Worm (Caenorhabditis elegans) whole organism, midembryonic: ENCODE data around the gene dpff-1.

Source experiments
- T22C8.4 ChIP-seq: fragments of 200-800 bp; sonication (Bioruptor generic); IDR thresholded peaks from 2 replicates; pipeline ENCODE4 v1.3.6; 2022; ENCODE audit warnings: missing genetic modification characterization, missing compliant biosample characterization
- cog-1 ChIP-seq: sonication (generic microtip); optimal IDR thresholded peaks from 2 replicates; lab custom pipeline; 2016; ENCODE audit warnings: missing genetic modification characterization, missing compliant biosample characterization
- flt-1 ChIP-seq: fragments of 200-800 bp; sonication (Bioruptor generic); IDR thresholded peaks from 2 replicates; pipeline ENCODE4 v1.3.6; 2022; ENCODE audit warnings: missing genetic modification characterization, missing compliant biosample characterization
- klf-2 ChIP-seq: fragments of 200-800 bp; sonication (Bioruptor generic); conservative IDR thresholded peaks from 2 replicates; pipeline ENCODE4 v1.3.6; 2022; ENCODE audit warnings: missing genetic modification reagents, missing genetic modification characterization, missing compliant biosample characterization
- med-1 ChIP-seq: sonication (generic microtip); optimal IDR thresholded peaks from 2 replicates; lab custom pipeline; 2017; ENCODE audit warnings: missing genetic modification characterization, mild to moderate bottlenecking, missing compliant biosample characterization, antibody characterized with exemption, missing genetic modification reagents; ENCODE audit not compliant: insufficient read depth
- ref-1 ChIP-seq: fragments of 200-800 bp; sonication (Bioruptor generic); conservative IDR thresholded peaks from 2 replicates; pipeline ENCODE4 v1.3.6; 2022; ENCODE audit warnings: missing genetic modification reagents, missing genetic modification characterization, missing compliant biosample characterization
- tab-1 ChIP-seq: fragments of 200-800 bp; sonication (Bioruptor generic); IDR thresholded peaks from 2 replicates; pipeline ENCODE4 v1.3.6; 2022; ENCODE audit warnings: missing genetic modification characterization, missing compliant biosample characterization
- ztf-23 ChIP-seq: fragments of 200-800 bp; sonication (Bioruptor generic); IDR thresholded peaks from 2 replicates; pipeline ENCODE4 v1.3.6; 2022; ENCODE audit warnings: missing genetic modification reagents, missing genetic modification characterization, missing compliant biosample characterization
- ztf-29 ChIP-seq: fragments of 200-800 bp; sonication (Bioruptor generic); IDR thresholded peaks from 2 replicates; pipeline ENCODE4 v1.3.6; 2022; ENCODE audit warnings: missing genetic modification reagents, missing genetic modification characterization, missing compliant biosample characterization

Gene dpff-1

DNA sequence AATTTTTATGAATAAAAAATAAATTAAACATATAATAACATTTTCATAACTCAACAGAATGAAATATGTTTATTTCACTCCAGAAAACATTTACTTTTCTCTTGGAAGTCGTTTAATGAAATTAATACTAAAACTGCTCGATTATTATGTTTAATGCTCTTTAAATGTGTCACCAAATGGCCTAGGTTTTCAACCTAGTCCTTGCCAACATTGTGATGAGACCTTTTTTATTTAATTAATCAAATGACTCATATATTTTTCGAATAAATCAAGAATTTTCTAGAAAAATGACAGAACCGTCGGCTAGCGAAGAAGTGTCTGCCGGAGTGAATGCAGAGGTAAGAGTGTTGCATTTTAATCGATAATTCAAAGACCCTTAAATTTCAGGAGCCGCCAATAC, 41.9 kb downstream of the dpff-1 start, which contains the start of gene rabn-5:
Gene rabn-5 (plus strand): TSS at position 284 of the 400 bp plus-strand sequence.
- TF ChIP-seq cog-1 (no peak), klf-2 (no peak), T22C8.4 (GFP tag; lab: Robert Waterston, UW) (no peak), ztf-23 (GFP tag; lab: Robert Waterston, UW) (no peak)

DNA sequence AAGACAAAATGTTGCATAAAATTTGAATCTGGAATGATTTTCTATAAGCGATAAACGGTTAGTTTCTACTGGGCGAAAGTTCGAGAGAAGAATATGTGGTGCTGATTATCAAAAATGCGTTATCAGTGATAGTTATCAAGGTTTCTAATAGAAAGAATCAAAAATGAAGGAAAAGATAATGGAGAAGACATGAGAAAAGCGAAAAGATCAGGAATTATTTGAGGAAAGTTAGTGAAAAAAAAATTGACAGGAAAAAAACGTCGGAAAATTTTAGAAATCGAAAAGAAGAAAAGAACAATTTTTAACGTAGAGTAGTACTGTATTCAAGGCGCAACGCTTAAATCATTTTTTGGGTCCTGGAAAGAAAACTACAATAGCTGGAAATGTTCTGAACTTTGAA, 42.4 kb downstream of the dpff-1 start, which contains the start of gene dnpp-1:
Gene dnpp-1 (minus strand): TSS at position 30 of the 400 bp plus-strand sequence.
- TF ChIP-seq klf-2 (no peak), cog-1 (no peak), tab-1 (GFP tag; lab: Robert Waterston, UW) (no peak), ztf-23 (GFP tag; lab: Robert Waterston, UW) (no peak), T22C8.4 (GFP tag; lab: Robert Waterston, UW) (no peak), med-1 (no peak), ref-1 (no peak), ztf-29 (GFP tag; lab: Robert Waterston, UW) (no peak)

DNA sequence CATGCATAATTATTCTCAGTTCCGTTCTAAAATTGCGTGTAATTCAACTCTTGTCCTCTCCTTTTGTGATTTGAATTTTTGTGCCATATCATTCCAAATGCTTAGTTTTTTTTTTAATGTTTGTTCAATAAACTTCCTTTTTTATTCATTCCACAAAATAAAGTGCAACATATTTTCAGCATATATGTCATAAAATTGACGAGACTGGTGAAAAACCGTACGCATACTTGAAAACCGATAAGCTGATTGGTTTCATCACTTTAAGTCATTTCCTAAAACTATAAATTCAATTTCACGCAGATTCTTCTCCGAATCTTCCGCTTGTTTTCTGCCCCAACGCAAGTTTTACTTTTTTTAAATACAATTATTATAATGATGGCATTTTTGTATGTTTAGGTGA, 47.1 kb downstream of the dpff-1 start, which contains the start of gene dpf-4:
Gene dpf-4 (plus strand): TSS at position 301 of the 400 bp plus-strand sequence.
- TF ChIP-seq ref-1 (no peak), tab-1 (GFP tag; lab: Robert Waterston, UW) (no peak), ztf-23 (GFP tag; lab: Robert Waterston, UW) (no peak), klf-2 (no peak), ztf-29 (GFP tag; lab: Robert Waterston, UW) (no peak), flt-1 (GFP tag; lab: Robert Waterston, UW) (no peak), med-1 (no peak), cog-1 (no peak), T22C8.4 (GFP tag; lab: Robert Waterston, UW) (no peak)

DNA sequence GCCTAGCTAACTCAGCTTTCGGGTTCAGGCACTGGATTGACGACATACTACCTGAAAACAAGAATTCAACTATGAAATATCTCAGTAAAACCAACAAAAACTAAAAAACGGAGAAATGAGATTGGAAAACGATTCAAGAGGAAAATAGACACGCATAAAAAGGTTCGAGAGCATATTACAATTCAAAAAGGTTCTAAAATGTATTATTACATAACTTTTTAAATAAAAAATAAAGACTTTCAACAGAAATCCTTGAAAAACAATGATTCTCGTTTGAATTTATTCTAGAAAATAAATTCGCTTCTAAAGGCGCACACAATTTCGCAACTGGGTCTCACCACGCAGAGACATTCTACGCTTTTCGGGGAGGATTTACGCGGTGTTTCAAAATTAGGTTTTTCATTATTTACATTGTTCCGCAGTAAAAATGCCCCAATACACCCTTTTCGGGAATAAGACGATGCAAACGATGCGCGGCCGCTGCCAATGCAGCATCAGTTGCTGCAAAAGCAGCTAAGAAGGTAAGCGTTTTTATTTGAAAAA, 50.4 kb downstream of the dpff-1 start, which contains the start of the genes cct-6 and alh-9:
Gene cct-6 (minus strand): TSS at position 51 of the 543 bp plus-strand sequence.
Gene alh-9 (plus strand): TSS at position 382 of the 543 bp plus-strand sequence.
- no peak for TF ChIP-seq klf-2
- TF ChIP-seq flt-1 (GFP tag; lab: Robert Waterston, UW) = no peak
- TF ChIP-seq cog-1 = peak; percentile 72
- no peak for TF ChIP-seq ztf-29 (GFP tag; lab: Robert Waterston, UW)
- TF ChIP-seq ztf-23 (GFP tag; lab: Robert Waterston, UW) = no peak
